Fruit fly (Drosophila melanogaster) Kc167 (cell line): ENCODE measurements around the gene Alp9.

Experiments used
- Myc ChIP-seq: fragments of >200 bp; optimal IDR thresholded peaks from 2 replicates; lab custom pipeline; 2017; ENCODE audit warnings: missing external identifiers
- h ChIP-seq: fragments of >200 bp; optimal IDR thresholded peaks from 3 replicates; lab custom pipeline; 2018; ENCODE audit warnings: missing external identifiers
- insv ChIP-seq: fragments of >200 bp; optimal IDR thresholded peaks from 3 replicates; lab custom pipeline; 2018; ENCODE audit warnings: missing external identifiers
- psq ChIP-seq: fragments of >200 bp; optimal IDR thresholded peaks from 2 replicates; lab custom pipeline; 2017; ENCODE audit warnings: missing external identifiers
- ttk ChIP-seq: sonication (Bioruptor generic); optimal IDR thresholded peaks from 2 replicates; lab custom pipeline; 2017; ENCODE audit warnings: missing external identifiers

- TF ChIP-seq psq (no peak), insv (no peak), Myc (lab: Kevin White, UChicago) (no peak), ttk (no peak), h (no peak)
Measured at dm6 chr3L:5618697-5619096, 23.4 kb downstream of the Alp9 start.
